Worm (Caenorhabditis elegans) whole organism, L2 larva: ENCODE measurements around the gene W05B10.6.

ENCODE experiments used
- F13H6.1 ChIP-seq: sonication (generic microtip); optimal IDR thresholded peaks from 2 replicates; lab custom pipeline; 2016; ENCODE audit warnings: missing genetic modification characterization, missing compliant biosample characterization
- ama-1 ChIP-seq: fragments of 150-350 bp; optimal IDR thresholded peaks from 2 replicates; lab custom pipeline; 2018; ENCODE audit warnings: inconsistent platforms
- lin-11 ChIP-seq: fragments of 150-350 bp; sonication (generic microtip); optimal IDR thresholded peaks from 2 replicates; lab custom pipeline; 2014; ENCODE audit warnings: missing biosample characterization, missing genetic modification characterization, inconsistent platforms, mixed read lengths
- lin-13 ChIP-seq: fragments of 150-350 bp; optimal IDR thresholded peaks from 2 replicates; lab custom pipeline; 2014; ENCODE audit warnings: missing biosample characterization, missing genetic modification reagents, missing genetic modification characterization
- mab-5 ChIP-seq: fragments of 150-350 bp; optimal IDR thresholded peaks from 2 replicates; lab custom pipeline; 2014; ENCODE audit warnings: missing biosample characterization, missing genetic modification characterization

- TF ChIP-seq lin-13 (GFP tag; lab: Kevin White, UChicago) = no peak
- no peak for TF ChIP-seq ama-1 (lab: Kevin White, UChicago)
- no peak for TF ChIP-seq F13H6.1 (tag; lab: Kevin White, UChicago)
- no peak for TF ChIP-seq lin-11 (tag; lab: Kevin White, UChicago)
- TF ChIP-seq mab-5 (tag; lab: Kevin White, UChicago) = no peak
Observed at ce11 chrV:12607113-12607512, 50.9 kb downstream of the W05B10.6 start, which contains the start of gene erg-28.
